Worm (Caenorhabditis elegans) whole organism, L1 larva: ENCODE data around the gene srh-20.

ENCODE experiments used
- C04F5.9 ChIP-seq: sonication (generic microtip); optimal IDR thresholded peaks from 2 replicates; lab custom pipeline; 2016; ENCODE audit warnings: missing genetic modification characterization, missing compliant biosample characterization
- Y116A8C.19 ChIP-seq: sonication (generic microtip); optimal IDR thresholded peaks from 2 replicates; lab custom pipeline; 2016; ENCODE audit warnings: missing compliant biosample characterization, missing genetic modification characterization, borderline replicate concordance
- aha-1 ChIP-seq: fragments of 150-350 bp; optimal IDR thresholded peaks from 2 replicates; lab custom pipeline; 2014; ENCODE audit warnings: missing biosample characterization, missing genetic modification characterization
- aly-2 ChIP-seq: fragments of 150-350 bp; optimal IDR thresholded peaks from 2 replicates; lab custom pipeline; 2014; ENCODE audit warnings: missing biosample characterization, missing genetic modification characterization
- ama-1 ChIP-seq: fragments of 150-350 bp; optimal IDR thresholded peaks from 2 replicates; lab custom pipeline; 2014
- blmp-1 ChIP-seq: fragments of 150-350 bp; optimal IDR thresholded peaks from 2 replicates; lab custom pipeline; 2014; ENCODE audit warnings: missing biosample characterization, missing genetic modification characterization
- ceh-8 ChIP-seq: fragments of 200-800 bp; sonication (Bioruptor generic); optimal IDR thresholded peaks from 2 replicates; lab custom pipeline; 2018; ENCODE audit warnings: mild to moderate bottlenecking, missing genetic modification characterization, moderate library complexity, missing compliant biosample characterization
- ceh-82 ChIP-seq, 3 experiments: fragments of 150-350 bp in 1 of 3; sonication (generic microtip) in 2 of 3; optimal IDR thresholded peaks; 2 replicates each; lab custom pipeline; 2014 to 2017; ENCODE audit warnings: missing biosample characterization in 3 of 3, missing genetic modification characterization in 3 of 3
- ceh-88 ChIP-seq: fragments of 200-800 bp; sonication (Bioruptor generic); IDR thresholded peaks from 2 replicates; pipeline ENCODE4 v1.3.6; 2022; ENCODE audit warnings: missing genetic modification characterization, missing compliant biosample characterization
- ceh-90 ChIP-seq: sonication (generic microtip); optimal IDR thresholded peaks from 2 replicates; lab custom pipeline; 2016; ENCODE audit warnings: missing genetic modification characterization, missing compliant biosample characterization
- ces-1 ChIP-seq: fragments of 150-350 bp; optimal IDR thresholded peaks from 2 replicates; lab custom pipeline; 2014; ENCODE audit warnings: missing biosample characterization, missing genetic modification reagents, missing genetic modification characterization
- dsc-1 ChIP-seq: sonication (generic microtip); optimal IDR thresholded peaks from 2 replicates; lab custom pipeline; 2016; ENCODE audit warnings: mild to moderate bottlenecking, missing genetic modification characterization, missing compliant biosample characterization
- egl-13 ChIP-seq: sonication (generic microtip); optimal IDR thresholded peaks from 2 replicates; lab custom pipeline; 2016; ENCODE audit warnings: missing genotype, missing genetic modification reagents, missing genetic modification characterization, missing compliant biosample characterization
- egl-27 ChIP-seq, 2 experiments: fragments of 150-350 bp in 1 of 2; sonication (generic microtip); optimal IDR thresholded peaks; 3 replicates each; lab custom pipeline; 2017 to 2018; ENCODE audit warnings: missing biosample characterization in 2 of 2, missing genetic modification characterization in 2 of 2, missing genetic modification reagents in 2 of 2
- elt-2 ChIP-seq: sonication (generic microtip); optimal IDR thresholded peaks from 2 replicates; lab custom pipeline; 2016; ENCODE audit warnings: missing genetic modification characterization, mild to moderate bottlenecking, inconsistent platforms, missing compliant biosample characterization, missing genetic modification reagents
- ets-5 ChIP-seq: fragments of 200-800 bp; sonication (Bioruptor generic); IDR thresholded peaks from 2 replicates; pipeline ENCODE4 v1.3.6; 2022; ENCODE audit warnings: missing genetic modification characterization, missing compliant biosample characterization
- fkh-10 ChIP-seq: sonication (generic microtip); optimal IDR thresholded peaks from 2 replicates; lab custom pipeline; 2017; ENCODE audit warnings: missing biosample characterization, missing genetic modification reagents, missing genetic modification characterization
- fos-1 ChIP-seq: fragments of 150-350 bp; optimal IDR thresholded peaks from 2 replicates; lab custom pipeline; 2014; ENCODE audit warnings: missing biosample characterization, missing genetic modification characterization
- grh-1 ChIP-seq: fragments of 200-800 bp; sonication (Bioruptor generic); IDR thresholded peaks from 2 replicates; pipeline ENCODE4 v1.3.6; 2022; ENCODE audit warnings: missing genetic modification reagents, missing genetic modification characterization, missing compliant biosample characterization
- hlh-4 ChIP-seq: sonication (generic microtip); optimal IDR thresholded peaks from 2 replicates; lab custom pipeline; 2016; ENCODE audit warnings: mild to moderate bottlenecking, missing genetic modification characterization, missing compliant biosample characterization
- irx-1 ChIP-seq: sonication (generic microtip); optimal IDR thresholded peaks from 2 replicates; lab custom pipeline; 2016; ENCODE audit warnings: missing genetic modification characterization, missing compliant biosample characterization
- isw-1 ChIP-seq: fragments of 200-800 bp; sonication (Bioruptor generic); IDR thresholded peaks from 2 replicates; pipeline ENCODE4 v1.3.6; 2022; ENCODE audit warnings: missing genetic modification characterization, missing compliant biosample characterization
- jun-1 ChIP-seq: fragments of 150-350 bp; optimal IDR thresholded peaks from 2 replicates; lab custom pipeline; 2014; ENCODE audit warnings: missing biosample characterization, missing genetic modification reagents, missing genetic modification characterization
- lin-14 ChIP-seq: fragments of 200-800 bp; sonication (Bioruptor generic); optimal IDR thresholded peaks from 2 replicates; lab custom pipeline; 2018; ENCODE audit warnings: mild to moderate bottlenecking, missing genetic modification characterization, moderate library complexity, missing compliant biosample characterization
- lin-15B ChIP-seq: fragments of 150-350 bp; sonication (generic microtip); optimal IDR thresholded peaks from 3 replicates; lab custom pipeline; 2014; ENCODE audit warnings: missing biosample characterization, missing genetic modification characterization
- mab-9 ChIP-seq: fragments of 200-800 bp; sonication (Bioruptor generic); IDR thresholded peaks from 2 replicates; pipeline ENCODE4 v1.3.6; 2022; ENCODE audit warnings: missing genetic modification reagents, missing genetic modification characterization, missing compliant biosample characterization
- mdl-1 ChIP-seq, 2 experiments: fragments of 150-350 bp; optimal IDR thresholded peaks; 2 replicates each; lab custom pipeline; 2014 to 2017; ENCODE audit warnings: missing biosample characterization in 2 of 2, missing genetic modification characterization in 2 of 2, inconsistent platforms in 1 of 2
- mep-1 ChIP-seq: fragments of 150-350 bp; optimal IDR thresholded peaks from 2 replicates; lab custom pipeline; 2014; ENCODE audit warnings: missing biosample characterization, missing genetic modification characterization
- nhr-20 ChIP-seq: sonication (generic microtip); optimal IDR thresholded peaks from 2 replicates; lab custom pipeline; 2016; ENCODE audit warnings: mild to moderate bottlenecking, missing genetic modification characterization, missing compliant biosample characterization
- nhr-237 ChIP-seq: fragments of 150-350 bp; optimal IDR thresholded peaks from 2 replicates; lab custom pipeline; 2014; ENCODE audit warnings: missing biosample characterization, missing genetic modification characterization
- nhr-28 ChIP-seq: fragments of 150-350 bp; optimal IDR thresholded peaks from 2 replicates; lab custom pipeline; 2014; ENCODE audit warnings: missing biosample characterization, missing genetic modification characterization
- nhr-71 ChIP-seq: sonication (generic microtip); optimal IDR thresholded peaks from 2 replicates; lab custom pipeline; 2016; ENCODE audit warnings: mild to moderate bottlenecking, missing genetic modification characterization, moderate library complexity, missing compliant biosample characterization
- pag-3 ChIP-seq: sonication (generic microtip); optimal IDR thresholded peaks from 2 replicates; lab custom pipeline; 2017; ENCODE audit warnings: missing genetic modification characterization, mild to moderate bottlenecking, missing compliant biosample characterization, antibody characterized with exemption, borderline replicate concordance; ENCODE audit not compliant: insufficient read depth
- rnt-1 ChIP-seq: sonication (generic microtip); optimal IDR thresholded peaks from 2 replicates; lab custom pipeline; 2016; ENCODE audit warnings: mild to moderate bottlenecking, missing genetic modification characterization, moderate library complexity, missing compliant biosample characterization
- snpc-4 ChIP-seq: fragments of 150-350 bp; optimal IDR thresholded peaks from 2 replicates; lab custom pipeline; 2014; ENCODE audit warnings: missing biosample characterization, missing genetic modification characterization
- snu-23 ChIP-seq: sonication (generic microtip); optimal IDR thresholded peaks from 2 replicates; lab custom pipeline; 2016; ENCODE audit warnings: missing genetic modification characterization, missing compliant biosample characterization
- tlp-1 ChIP-seq: fragments of 150-350 bp; optimal IDR thresholded peaks from 2 replicates; lab custom pipeline; 2014; ENCODE audit warnings: missing biosample characterization, missing genetic modification characterization
- unc-30 ChIP-seq: sonication (generic microtip); optimal IDR thresholded peaks from 2 replicates; lab custom pipeline; 2017; ENCODE audit warnings: missing biosample characterization, missing genetic modification characterization
- unc-86 ChIP-seq: sonication (generic microtip); optimal IDR thresholded peaks from 2 replicates; lab custom pipeline; 2016; ENCODE audit warnings: missing genetic modification characterization, missing compliant biosample characterization
- xbp-1 ChIP-seq: sonication (generic microtip); optimal IDR thresholded peaks from 2 replicates; lab custom pipeline; 2016; ENCODE audit warnings: missing genetic modification characterization, missing compliant biosample characterization
- zag-1 ChIP-seq: fragments of 150-350 bp; optimal IDR thresholded peaks from 2 replicates; lab custom pipeline; 2014; ENCODE audit warnings: missing biosample characterization, missing genetic modification characterization
- zip-4 ChIP-seq: fragments of 200-800 bp; sonication (Bioruptor generic); optimal IDR thresholded peaks from 2 replicates; lab custom pipeline; 2018; ENCODE audit warnings: mild to moderate bottlenecking, missing genetic modification characterization, moderate library complexity, missing compliant biosample characterization
- ztf-11 ChIP-seq, 2 experiments: sonication (generic microtip); optimal IDR thresholded peaks; 2 replicates each; lab custom pipeline; 2016 to 2017; ENCODE audit warnings: missing genetic modification characterization in 2 of 2, missing biosample characterization in 1 of 2, missing compliant biosample characterization in 1 of 2
- ztf-4 ChIP-seq: fragments of 150-350 bp; optimal IDR thresholded peaks from 2 replicates; lab custom pipeline; 2014; ENCODE audit warnings: missing biosample characterization, missing genetic modification characterization

srh-20 gene

ce11 chrV:4924618-4925017 lies at the start of gene srh-20:
srh-20 (plus strand) TSS chrV:4924918.
- TF ChIP-seq blmp-1 (tag; lab: Kevin White, UChicago) (no peak), aha-1 (tag; lab: Kevin White, UChicago) (no peak), fos-1 (tag; lab: Kevin White, UChicago) (no peak), ceh-88 (GFP tag; lab: Robert Waterston, UW) (no peak), rnt-1 (no peak), snpc-4 (tag; lab: Kevin White, UChicago) (no peak)

ce11 chrV:4877587-4877986 lies 47.1 kb upstream of the srh-20 start, which contains the start of gene T19H12.6:
T19H12.6 (minus strand) TSS chrV:4877687.
- TF ChIP-seq nhr-20 (tag; lab: Kevin White, UChicago) (no peak), lin-14 (GFP tag; lab: Kevin White, UChicago) (no peak), jun-1 (tag; lab: Kevin White, UChicago) (no peak), ceh-82 (tag; optimal IDR thresholded peaks at IDR 0.05; lab: Kevin White, UChicago) (no peak), C04F5.9 (tag; lab: Kevin White, UChicago) (no peak), dsc-1 (no peak)

ce11 chrV:4879251-4879650 lies 45.5 kb upstream of the srh-20 start, which contains the start of gene T19H12.15:
T19H12.15 (minus strand) TSS chrV:4879351.
- TF ChIP-seq ztf-11 (tag; optimal IDR thresholded peaks at IDR 0.05; lab: Kevin White, UChicago) (no peak), unc-30 (no peak), nhr-71 (no peak), ceh-8 (GFP tag; lab: Kevin White, UChicago) (no peak), egl-27 (tag; optimal IDR thresholded peaks at IDR 0.05; lab: Kevin White, UChicago) (no peak), ceh-90 (tag; lab: Kevin White, UChicago) (no peak), ama-1 (lab: Kevin White, UChicago) (no peak), tlp-1 (tag; lab: Kevin White, UChicago) (no peak), mep-1 (tag; lab: Kevin White, UChicago) (no peak), Y116A8C.19 (tag; lab: Kevin White, UChicago) (no peak), hlh-4 (no peak), ces-1 (no peak), zag-1 (tag; lab: Kevin White, UChicago) (no peak), egl-13 (tag; lab: Kevin White, UChicago) (no peak)

- TF ChIP-seq pag-3 (no peak), hlh-4 (no peak), ceh-90 (tag; lab: Kevin White, UChicago) (no peak), snu-23 (GFP tag; lab: Kevin White, UChicago) (no peak), snpc-4 (tag; lab: Kevin White, UChicago) (no peak), C04F5.9 (tag; lab: Kevin White, UChicago) (no peak), isw-1 (GFP tag; lab: Robert Waterston, UW) (no peak), xbp-1 (tag; lab: Kevin White, UChicago) (no peak)
Observed at ce11 chrV:4881377-4881776, 43.3 kb upstream of the srh-20 start, which contains the start of gene str-32. str-32 (minus strand) TSS chrV:4881477.

ce11 chrV:4884490-4884889 lies 40.2 kb upstream of the srh-20 start, which contains the start of gene T19H12.12:
T19H12.12 (plus strand) TSS chrV:4884790.
- no peak for TF ChIP-seq zip-4 (GFP tag; lab: Kevin White, UChicago)
- no peak for TF ChIP-seq elt-2
- TF ChIP-seq lin-15B (tag; lab: Kevin White, UChicago), result no peak
- no peak for TF ChIP-seq unc-30
- no peak for TF ChIP-seq zag-1 (tag; lab: Kevin White, UChicago)

ce11 chrV:4885372-4885771 lies 39.3 kb upstream of the srh-20 start, which contains the start of gene T19H12.3:
T19H12.3 (plus strand) TSS chrV:4885672.
- no peak for TF ChIP-seq ets-5
- no peak for TF ChIP-seq ceh-82 (tag; optimal IDR thresholded peaks at IDR 0.05; lab: Kevin White, UChicago)
- TF ChIP-seq nhr-28 (tag; lab: Kevin White, UChicago), result no peak
- TF ChIP-seq snpc-4 (tag; lab: Kevin White, UChicago), result no peak
- TF ChIP-seq nhr-71, result no peak
- TF ChIP-seq grh-1 (GFP tag; lab: Robert Waterston, UW), result no peak
- no peak for TF ChIP-seq aly-2
- no peak for TF ChIP-seq nhr-237 (tag; lab: Kevin White, UChicago)
- no peak for TF ChIP-seq unc-86
- TF ChIP-seq ztf-4 (tag; lab: Kevin White, UChicago), result no peak
- no peak for TF ChIP-seq irx-1 (tag; lab: Kevin White, UChicago)
- TF ChIP-seq nhr-20 (tag; lab: Kevin White, UChicago), result no peak
- TF ChIP-seq fkh-10 (GFP tag; lab: Kevin White, UChicago), result no peak
- no peak for TF ChIP-seq zag-1 (tag; lab: Kevin White, UChicago)
- TF ChIP-seq unc-30, result no peak
- TF ChIP-seq mdl-1 (tag; optimal IDR thresholded peaks at IDR 0.05; lab: Kevin White, UChicago), result no peak
- no peak for TF ChIP-seq mab-9 (GFP tag; lab: Robert Waterston, UW)
